Fruit fly (Drosophila melanogaster) whole organism, embryonic: ENCODE results near the gene CG31826.

ENCODE experiments used
- B-H1 ChIP-seq: fragments of 200-800 bp; sonication (Bioruptor generic); IDR thresholded peaks from 3 replicates; pipeline ENCODE4 v1.3.6; 2022; ENCODE audit warnings: missing biosample characterization, missing genetic modification characterization
- CG10147 ChIP-seq: fragments of 200-800 bp; sonication (Bioruptor generic); optimal IDR thresholded peaks from 2 replicates; lab custom pipeline; 2019; ENCODE audit warnings: missing biosample characterization, mild to moderate bottlenecking, missing genetic modification characterization, moderate library complexity
- CG10209 ChIP-seq: fragments of 200-800 bp; sonication (Bioruptor generic); optimal IDR thresholded peaks from 3 replicates; lab custom pipeline; 2017; ENCODE audit warnings: missing biosample characterization, mild to moderate bottlenecking, missing genetic modification characterization, missing genetic modification reagents
- CG10979 ChIP-seq: fragments of 200-800 bp; sonication (Bioruptor generic); optimal IDR thresholded peaks from 2 replicates; lab custom pipeline; 2018; ENCODE audit warnings: missing biosample characterization, mild to moderate bottlenecking, missing genetic modification characterization, moderate library complexity
- CG11456 ChIP-seq: fragments of 200-800 bp; sonication (Bioruptor generic); IDR thresholded peaks from 3 replicates; pipeline ENCODE4 v1.3.6; 2022; ENCODE audit warnings: missing biosample characterization, missing genetic modification characterization
- CG11504 ChIP-seq: fragments of 200-800 bp; sonication (Bioruptor generic); optimal IDR thresholded peaks from 3 replicates; lab custom pipeline; 2019; ENCODE audit warnings: missing biosample characterization, mild to moderate bottlenecking, missing genetic modification characterization, moderate library complexity
- CG11560 ChIP-seq: fragments of 200-800 bp; sonication (Bioruptor generic); IDR thresholded peaks from 3 replicates; pipeline ENCODE4 v1.3.6; 2022; ENCODE audit warnings: missing biosample characterization, missing genetic modification characterization
- CG12744 ChIP-seq: fragments of 200-800 bp; sonication (Bioruptor generic); optimal IDR thresholded peaks from 2 replicates; lab custom pipeline; 2016; ENCODE audit warnings: missing biosample characterization, missing genetic modification characterization
- CG17359 ChIP-seq: fragments of 200-800 bp; sonication (Bioruptor generic); optimal IDR thresholded peaks from 3 replicates; lab custom pipeline; 2018; ENCODE audit warnings: missing biosample characterization, mild to moderate bottlenecking, missing genetic modification characterization, moderate library complexity
- CG17385 ChIP-seq: fragments of 200-800 bp; sonication (Bioruptor generic); optimal IDR thresholded peaks from 3 replicates; lab custom pipeline; 2018; ENCODE audit warnings: missing biosample characterization, mild to moderate bottlenecking, missing genetic modification characterization
- CG17802 ChIP-seq: fragments of 200-800 bp; sonication (Bioruptor generic); optimal IDR thresholded peaks from 2 replicates; lab custom pipeline; 2018; ENCODE audit warnings: missing biosample characterization, mild to moderate bottlenecking, missing genetic modification characterization, moderate library complexity
- CG18619 ChIP-seq: fragments of 200-800 bp; sonication (Bioruptor generic); optimal IDR thresholded peaks from 3 replicates; lab custom pipeline; 2017; ENCODE audit warnings: missing biosample characterization, mild to moderate bottlenecking, missing genetic modification characterization
- CG2199 ChIP-seq: fragments of 200-800 bp; sonication (Bioruptor generic); IDR thresholded peaks from 3 replicates; pipeline ENCODE4 v1.3.6; 2022; ENCODE audit warnings: missing biosample characterization, missing genetic modification characterization
- CG2875 ChIP-seq: fragments of 200-800 bp; sonication (Bioruptor generic); optimal IDR thresholded peaks from 2 replicates; lab custom pipeline; 2017; ENCODE audit warnings: missing biosample characterization, mild to moderate bottlenecking, missing genetic modification characterization, missing genetic modification reagents
- CG33557 ChIP-seq: fragments of 200-800 bp; sonication (Bioruptor generic); optimal IDR thresholded peaks from 2 replicates; lab custom pipeline; 2019; ENCODE audit warnings: missing biosample characterization, mild to moderate bottlenecking, missing genetic modification characterization, moderate library complexity
- CG4360 ChIP-seq: fragments of 200-800 bp; sonication (Bioruptor generic); IDR thresholded peaks from 2 replicates; pipeline ENCODE4 v1.3.6; 2022; ENCODE audit warnings: missing biosample characterization, missing genetic modification characterization
- CG4617 ChIP-seq: fragments of 200-800 bp; sonication (Bioruptor generic); optimal IDR thresholded peaks from 3 replicates; lab custom pipeline; 2016; ENCODE audit warnings: missing biosample characterization, missing genetic modification characterization, borderline replicate concordance
- CG4820 ChIP-seq: fragments of 200-800 bp; sonication (Bioruptor generic); optimal IDR thresholded peaks from 3 replicates; lab custom pipeline; 2016; ENCODE audit warnings: missing biosample characterization, missing genetic modification characterization
- CG6765 ChIP-seq: fragments of 200-800 bp; sonication (Bioruptor generic); optimal IDR thresholded peaks from 3 replicates; lab custom pipeline; 2017; ENCODE audit warnings: missing biosample characterization, mild to moderate bottlenecking, missing genetic modification characterization
- CG7372 ChIP-seq: fragments of 200-800 bp; sonication (Bioruptor generic); IDR thresholded peaks from 2 replicates; pipeline ENCODE4 v1.3.6; 2022; ENCODE audit warnings: missing biosample characterization, missing genetic modification characterization
- CG7745 ChIP-seq: fragments of 200-800 bp; sonication (Bioruptor generic); optimal IDR thresholded peaks from 2 replicates; lab custom pipeline; 2018; ENCODE audit warnings: missing biosample characterization, mild to moderate bottlenecking, missing genetic modification characterization, moderate library complexity
- CG7928 ChIP-seq: fragments of 200-800 bp; sonication (Bioruptor generic); optimal IDR thresholded peaks from 2 replicates; lab custom pipeline; 2017; ENCODE audit warnings: missing biosample characterization, mild to moderate bottlenecking, missing genetic modification characterization
- CG8089 ChIP-seq: fragments of 200-800 bp; sonication (Bioruptor generic); optimal IDR thresholded peaks from 3 replicates; lab custom pipeline; 2016; ENCODE audit warnings: missing biosample characterization, missing genetic modification characterization
- CG8478 ChIP-seq: fragments of >200 bp; optimal IDR thresholded peaks from 2 replicates; lab custom pipeline; 2018
- CTCF ChIP-seq: fragments of 200-800 bp; sonication (Bioruptor generic); optimal IDR thresholded peaks from 2 replicates; lab custom pipeline; 2017; ENCODE audit warnings: missing biosample characterization, mild to moderate bottlenecking, missing genetic modification characterization, moderate library complexity
- Camta ChIP-seq: fragments of 200-800 bp; sonication (Bioruptor generic); optimal IDR thresholded peaks from 2 replicates; lab custom pipeline; 2016; ENCODE audit warnings: missing biosample characterization, missing genetic modification characterization
- D19A ChIP-seq: fragments of 200-800 bp; optimal IDR thresholded peaks from 3 replicates; lab custom pipeline; 2019; ENCODE audit warnings: missing biosample characterization, mild to moderate bottlenecking, missing genetic modification characterization, moderate library complexity
- Dek ChIP-seq: fragments of 200-800 bp; sonication (Bioruptor generic); optimal IDR thresholded peaks from 3 replicates; lab custom pipeline; 2019; ENCODE audit warnings: missing biosample characterization, mild to moderate bottlenecking, missing genetic modification characterization, moderate library complexity
- Doc2 ChIP-seq: fragments of 200-800 bp; sonication (Bioruptor generic); IDR thresholded peaks from 2 replicates; pipeline ENCODE4 v1.3.6; 2022; ENCODE audit warnings: missing biosample characterization, missing genetic modification characterization
- E2f2 ChIP-seq: fragments of 200-800 bp; sonication (Bioruptor generic); IDR thresholded peaks from 2 replicates; pipeline ENCODE4 v1.3.6; 2022; ENCODE audit warnings: missing biosample characterization, missing genetic modification characterization
- Ets97D ChIP-seq: fragments of 200-800 bp; sonication (Bioruptor generic); optimal IDR thresholded peaks from 3 replicates; lab custom pipeline; 2016; ENCODE audit warnings: missing biosample characterization, missing genetic modification characterization
- GATAe ChIP-seq: fragments of 200-800 bp; sonication (Bioruptor generic); conservative IDR thresholded peaks from 2 replicates; pipeline ENCODE4 v1.3.6; 2022; ENCODE audit warnings: missing biosample characterization, missing genetic modification characterization
- HLH4C ChIP-seq: fragments of 200-800 bp; sonication (Bioruptor generic); IDR thresholded peaks from 3 replicates; pipeline ENCODE4 v1.3.6; 2022; ENCODE audit warnings: missing biosample characterization, missing genetic modification characterization; ENCODE audit not compliant: partially characterized antibody
- Nf-YB ChIP-seq: fragments of 200-800 bp; sonication (Bioruptor generic); optimal IDR thresholded peaks from 3 replicates; lab custom pipeline; 2019; ENCODE audit warnings: missing biosample characterization, mild to moderate bottlenecking, missing genetic modification characterization, moderate library complexity
- Sin3A ChIP-seq: fragments of >200 bp; optimal IDR thresholded peaks from 2 replicates; lab custom pipeline; 2018
- Sry-δ ChIP-seq: fragments of 200-800 bp; sonication (Bioruptor generic); optimal IDR thresholded peaks from 2 replicates; lab custom pipeline; 2016; ENCODE audit warnings: missing biosample characterization, missing genetic modification characterization
- Vsx1 ChIP-seq: fragments of 200-800 bp; sonication (Bioruptor generic); optimal IDR thresholded peaks from 2 replicates; lab custom pipeline; 2017; ENCODE audit warnings: missing biosample characterization, mild to moderate bottlenecking, missing genetic modification characterization, missing genetic modification reagents
- az2 ChIP-seq: fragments of 200-800 bp; sonication (Bioruptor generic); optimal IDR thresholded peaks from 3 replicates; lab custom pipeline; 2016; ENCODE audit warnings: missing biosample characterization, missing genetic modification characterization
- chm ChIP-seq: fragments of 200-800 bp; sonication (Bioruptor generic); IDR thresholded peaks from 2 replicates; pipeline ENCODE4 v1.3.6; 2022; ENCODE audit warnings: missing biosample characterization, missing genetic modification characterization
- emc ChIP-seq: fragments of 200-800 bp; sonication (Bioruptor generic); optimal IDR thresholded peaks from 2 replicates; lab custom pipeline; 2016; ENCODE audit warnings: missing biosample characterization, missing genetic modification characterization
- h ChIP-seq: fragments of >200 bp; optimal IDR thresholded peaks from 2 replicates; lab custom pipeline; 2017
- hbn ChIP-seq: fragments of 200-800 bp; sonication (Bioruptor generic); IDR thresholded peaks from 2 replicates; pipeline ENCODE4 v1.3.6; 2022; ENCODE audit warnings: missing biosample characterization, missing genetic modification characterization; ENCODE audit not compliant: partially characterized antibody
- hth ChIP-seq: fragments of >200 bp; optimal IDR thresholded peaks from 2 replicates; lab custom pipeline; 2017; ENCODE audit warnings: inconsistent platforms
- insv ChIP-seq, 2 experiments: fragments of 200-800 bp; sonication (Bioruptor generic); optimal IDR thresholded peaks; 3 replicates each; lab custom pipeline; 2016 to 2018; ENCODE audit warnings: missing biosample characterization in 2 of 2, missing genetic modification characterization in 2 of 2
- knrl ChIP-seq: fragments of 200-800 bp; sonication (Bioruptor generic); IDR thresholded peaks from 3 replicates; pipeline ENCODE4 v1.3.6; 2022; ENCODE audit warnings: missing biosample characterization, missing genetic modification characterization; ENCODE audit not compliant: partially characterized antibody
- nerfin-2 ChIP-seq: fragments of 200-800 bp; sonication (Bioruptor generic); IDR thresholded peaks from 2 replicates; pipeline ENCODE4 v1.3.6; 2022; ENCODE audit warnings: missing biosample characterization, missing genetic modification characterization; ENCODE audit not compliant: partially characterized antibody
- nom ChIP-seq: fragments of 200-800 bp; sonication (Bioruptor generic); optimal IDR thresholded peaks from 2 replicates; lab custom pipeline; 2017; ENCODE audit warnings: missing biosample characterization, missing genetic modification characterization, mild to moderate bottlenecking, moderate library complexity, missing genetic modification reagents
- org-1 ChIP-seq: fragments of 200-800 bp; sonication (Bioruptor generic); optimal IDR thresholded peaks from 2 replicates; lab custom pipeline; 2017; ENCODE audit warnings: missing biosample characterization, missing genetic modification characterization
- peb ChIP-seq: fragments of 200-800 bp; sonication (Bioruptor generic); IDR thresholded peaks from 2 replicates; pipeline ENCODE4 v1.3.6; 2022; ENCODE audit warnings: missing biosample characterization, missing genetic modification characterization
- pzg ChIP-seq: fragments of 200-800 bp; sonication (Bioruptor generic); optimal IDR thresholded peaks from 3 replicates; lab custom pipeline; 2018; ENCODE audit warnings: missing biosample characterization, mild to moderate bottlenecking, missing genetic modification characterization, moderate library complexity
- sima ChIP-seq: fragments of 200-800 bp; sonication (Bioruptor generic); optimal IDR thresholded peaks from 2 replicates; lab custom pipeline; 2016; ENCODE audit warnings: missing biosample characterization, missing genetic modification characterization
- tna ChIP-seq: fragments of 200-800 bp; sonication (Bioruptor generic); IDR thresholded peaks from 2 replicates; pipeline ENCODE4 v1.3.6; 2022; ENCODE audit warnings: missing biosample characterization, missing genetic modification characterization; ENCODE audit not compliant: partially characterized antibody
- zfh1 ChIP-seq: fragments of 200-800 bp; sonication (Bioruptor generic); IDR thresholded peaks from 3 replicates; pipeline ENCODE4 v1.3.6; 2022; ENCODE audit warnings: missing biosample characterization, missing genetic modification characterization

The CG31826 gene

dm6 chr2L:15770978-15771377, 1.9 kb downstream of the CG31826 start, which contains the start of gene Ku80 (continued):
- no peak for TF ChIP-seq sima (GFP tag; lab: Kevin White, UChicago)
- TF ChIP-seq peb (GFP tag; lab: Robert Waterston, UW): no peak
- TF ChIP-seq CG10209 (GFP tag; lab: Kevin White, UChicago): no peak
- no peak for TF ChIP-seq CG7372
- TF ChIP-seq CG6765 (GFP tag; lab: Kevin White, UChicago): no peak
- no peak for TF ChIP-seq CG11504 (tag; lab: Kevin White, UChicago)
- TF ChIP-seq CG10979 (tag; lab: Kevin White, UChicago): no peak
- TF ChIP-seq Camta (GFP tag; lab: Kevin White, UChicago): no peak
- peak; percentile 84 for TF ChIP-seq HLH4C
- no peak for TF ChIP-seq CG8089 (GFP tag; lab: Kevin White, UChicago)
- no peak for TF ChIP-seq emc (GFP tag; lab: Kevin White, UChicago)
- TF ChIP-seq D19A (tag; lab: Kevin White, UChicago): no peak
- TF ChIP-seq CG11560 (tag; lab: Robert Waterston, UW): no peak
- peak; percentile 27 for TF ChIP-seq Ets97D
- peak; percentile 67 for TF ChIP-seq Sry-δ (GFP tag; lab: Kevin White, UChicago)
- TF ChIP-seq nom: no peak
- no peak for TF ChIP-seq CG8478 (lab: Kevin White, UChicago)
- no peak for TF ChIP-seq CG7928
- no peak for TF ChIP-seq az2 (GFP tag; lab: Kevin White, UChicago)
- TF ChIP-seq E2f2 (GFP tag; lab: Robert Waterston, UW): peak; percentile 80
- TF ChIP-seq nerfin-2: peak; percentile 83
- no peak; the same call in 1 of the 2 replicates for TF ChIP-seq tna
- TF ChIP-seq insv (GFP tag; optimal IDR thresholded peaks at IDR 0.05; lab: Kevin White, UChicago): no peak
- peak; percentile 7 for TF ChIP-seq CG4617 (GFP tag; lab: Kevin White, UChicago)
- no peak for TF ChIP-seq CG7745 (tag; lab: Kevin White, UChicago)
- no peak for TF ChIP-seq CG33557
- TF ChIP-seq zfh1: no peak
- no peak for TF ChIP-seq Vsx1 (GFP tag; lab: Kevin White, UChicago)
- TF ChIP-seq Nf-YB (GFP tag; lab: Kevin White, UChicago): no peak
- no peak for TF ChIP-seq B-H1 (GFP tag; lab: Robert Waterston, UW)
- no peak for TF ChIP-seq CG12744 (GFP tag; lab: Kevin White, UChicago)
- TF ChIP-seq knrl (GFP tag; lab: Robert Waterston, UW): peak; percentile 74
- TF ChIP-seq pzg (GFP tag; lab: Kevin White, UChicago): peak; percentile 65
- no peak for TF ChIP-seq Doc2 (GFP tag; lab: Robert Waterston, UW)
- TF ChIP-seq CG4360 (GFP tag; lab: Robert Waterston, UW): no peak
- TF ChIP-seq CG2875: no peak
- TF ChIP-seq h (lab: Kevin White, UChicago): no peak
- TF ChIP-seq hth (lab: Kevin White, UChicago): no peak
- no peak for TF ChIP-seq chm (GFP tag; lab: Robert Waterston, UW)
- TF ChIP-seq CG17385: no peak
- TF ChIP-seq hbn: peak; percentile 64
- no peak for TF ChIP-seq CG17359 (tag; lab: Kevin White, UChicago)
- no peak for TF ChIP-seq Dek (tag; lab: Kevin White, UChicago)
- TF ChIP-seq CG2199 (GFP tag; lab: Robert Waterston, UW): 0 out of 3 replicates have a peak, but pooled peaks have one; percentile 16
- no peak for TF ChIP-seq CTCF
- TF ChIP-seq CG4820 (GFP tag; lab: Kevin White, UChicago): no peak
- no peak for TF ChIP-seq CG18619 (GFP tag; lab: Kevin White, UChicago)
- no peak for TF ChIP-seq CG11456
- no peak for TF ChIP-seq org-1 (GFP tag; lab: Kevin White, UChicago)
- TF ChIP-seq GATAe (GFP tag; lab: Robert Waterston, UW): no peak
- TF ChIP-seq Sin3A (lab: Kevin White, UChicago): peak; percentile 39
- TF ChIP-seq CG17802 (tag; lab: Kevin White, UChicago): no peak
- no peak for TF ChIP-seq CG10147 (GFP tag; lab: Kevin White, UChicago)
